Worm (Caenorhabditis elegans) whole organism, young adult: Measurements from ENCODE around the gene Y17D7B.2.

ENCODE experiments used
- atf-7 ChIP-seq: sonication (generic microtip); optimal IDR thresholded peaks from 2 replicates; lab custom pipeline; 2017; ENCODE audit warnings: mild to moderate bottlenecking, missing genetic modification characterization, missing compliant biosample characterization
- hlh-26 ChIP-seq: fragments of 200-800 bp; sonication (Bioruptor generic); conservative IDR thresholded peaks from 2 replicates; pipeline ENCODE4 v1.3.6; 2022; ENCODE audit warnings: missing genetic modification reagents, missing genetic modification characterization, missing compliant biosample characterization
- let-607 ChIP-seq, 2 experiments: fragments of 200-800 bp in 1 of 2; sonication (Bioruptor generic) in 1 of 2; sonication (generic microtip) in 1 of 2; optimal IDR thresholded peaks; 2 replicates each; lab custom pipeline; 2016 to 2018; ENCODE audit warnings: mild to moderate bottlenecking in 2 of 2, missing compliant biosample characterization in 2 of 2, missing genetic modification characterization in 2 of 2, moderate library complexity in 2 of 2, missing genotype in 1 of 2

ce11 chrV:18783474-18783873 is 4.1 kb upstream of the Y17D7B.2 start, which contains the start of gene Y17D7B.10:
- no peak for TF ChIP-seq atf-7 (tag; lab: Kevin White, UChicago)
- no peak for TF ChIP-seq hlh-26 (GFP tag; lab: Robert Waterston, UW)
- no peak for TF ChIP-seq let-607 (tag; optimal IDR thresholded peaks at IDR 0.05; lab: Kevin White, UChicago)
